Fruit fly (Drosophila melanogaster): ENCODE data around the gene CG4025.

Gene CG4025

dm6 chrX:2107782-2108409 lies 31.1 kb downstream of the CG4025 start (continued):
- TF ChIP-seq topi (GFP tag; optimal IDR thresholded peaks at IDR 0.05) (no peak), eg (GFP tag; IDR thresholded peaks at IDR 0.05) (peak; percentile 90), CG34406 (GFP tag; optimal IDR thresholded peaks at IDR 0.05) (no peak), CG8319 (GFP tag; optimal IDR thresholded peaks at IDR 0.05) (no peak), dsx (GFP tag; optimal IDR thresholded peaks at IDR 0.05; ENCODE audit: poor library complexity, severe bottlenecking) (no peak), CG8632 (GFP tag; optimal IDR thresholded peaks at IDR 0.05) (no peak), CG16779 (tag; optimal IDR thresholded peaks at IDR 0.05) (peak; percentile 23), Sox102F (GFP tag; optimal IDR thresholded peaks at IDR 0.05) (no peak), Ets21C (GFP tag; optimal IDR thresholded peaks at IDR 0.05) (no peak), OdsH (GFP tag; optimal IDR thresholded peaks at IDR 0.05) (peak; percentile 63), CG6792 (GFP tag; optimal IDR thresholded peaks at IDR 0.05) (no peak), achi (GFP tag; optimal IDR thresholded peaks at IDR 0.05) (peak; percentile 49), Smox (GFP tag; optimal IDR thresholded peaks at IDR 0.05) (no peak), CG7368 (GFP tag; optimal IDR thresholded peaks at IDR 0.05) (no peak), vri (GFP tag; optimal IDR thresholded peaks at IDR 0.05) (no peak), CG6163 (GFP tag; IDR thresholded peaks at IDR 0.05) (peak; percentile 84), Lpt (GFP tag; optimal IDR thresholded peaks at IDR 0.05) (peak; percentile 78), lz (GFP tag; optimal IDR thresholded peaks at IDR 0.05) (peak; percentile 10), Blimp-1 (GFP tag; optimal IDR thresholded peaks at IDR 0.05) (no peak), CG6276 (GFP tag; optimal IDR thresholded peaks at IDR 0.05) (peak; percentile 83), Eip78C (GFP tag) (peak; percentile 79), CG3032 (tag; optimal IDR thresholded peaks at IDR 0.05) (no peak), Ets96B (tag; optimal IDR thresholded peaks at IDR 0.05) (no peak), fd85E (GFP tag; optimal IDR thresholded peaks at IDR 0.05) (no peak), CG6808 (GFP tag; optimal IDR thresholded peaks at IDR 0.05) (no peak), CG4318 (GFP tag; optimal IDR thresholded peaks at IDR 0.05) (peak; percentile 70), dac (GFP tag; optimal IDR thresholded peaks at IDR 0.05) (peak; percentile 82), net (GFP tag; optimal IDR thresholded peaks at IDR 0.05) (peak; percentile 67), CG10631 (GFP tag; optimal IDR thresholded peaks at IDR 0.05) (peak; percentile 10), Met (GFP tag; optimal IDR thresholded peaks at IDR 0.05) (peak; percentile 9), Sox15 (GFP tag; optimal IDR thresholded peaks at IDR 0.05) (no peak)

- TF ChIP-seq CG8119 (GFP tag; IDR thresholded peaks at IDR 0.05): no peak
- TF ChIP-seq Hr39 (GFP tag; optimal IDR thresholded peaks at IDR 0.05): no peak
- peak; percentile 30 for TF ChIP-seq svp (GFP tag)
- no peak for TF ChIP-seq Lpt (GFP tag; optimal IDR thresholded peaks at IDR 0.05)
- TF ChIP-seq CG9139 (GFP tag; optimal IDR thresholded peaks at IDR 0.05): no peak
- no peak for TF ChIP-seq CG10631 (GFP tag; optimal IDR thresholded peaks at IDR 0.05)
- no peak for TF ChIP-seq CG8632 (GFP tag; optimal IDR thresholded peaks at IDR 0.05)
- no peak for TF ChIP-seq dsx (GFP tag; optimal IDR thresholded peaks at IDR 0.05; ENCODE audit: poor library complexity, severe bottlenecking)
- peak; percentile 71 for TF ChIP-seq CG15336 (GFP tag; IDR thresholded peaks at IDR 0.05)
- TF ChIP-seq Sox15 (GFP tag; optimal IDR thresholded peaks at IDR 0.05): no peak
- no peak for TF ChIP-seq CG6808 (GFP tag; optimal IDR thresholded peaks at IDR 0.05)
- no peak for TF ChIP-seq Ets21C (GFP tag; optimal IDR thresholded peaks at IDR 0.05)
- peak; percentile 74 for TF ChIP-seq CG11294 (GFP tag; IDR thresholded peaks at IDR 0.05)
- TF ChIP-seq CG34406 (GFP tag; optimal IDR thresholded peaks at IDR 0.05): no peak
- no peak for TF ChIP-seq Met (GFP tag; optimal IDR thresholded peaks at IDR 0.05)
- no peak for TF ChIP-seq CG11762 (GFP tag; optimal IDR thresholded peaks at IDR 0.05; ENCODE audit: insufficient read depth)
- TF ChIP-seq CG6854 (GFP tag; optimal IDR thresholded peaks at IDR 0.05): no peak
- TF ChIP-seq fd59A (GFP tag; optimal IDR thresholded peaks at IDR 0.05): no peak
- TF ChIP-seq net (GFP tag; optimal IDR thresholded peaks at IDR 0.05): no peak
- TF ChIP-seq Gug (GFP tag; IDR thresholded peaks at IDR 0.05): peak; percentile 45
- TF ChIP-seq acj6 (GFP tag; optimal IDR thresholded peaks at IDR 0.05): peak; percentile 14
- no peak for TF ChIP-seq Smox (GFP tag; optimal IDR thresholded peaks at IDR 0.05)
- TF ChIP-seq CG11902 (GFP tag; optimal IDR thresholded peaks at IDR 0.05): no peak
- no peak for TF ChIP-seq CG3919 (GFP tag; optimal IDR thresholded peaks at IDR 0.05)
- peak; percentile 47 for TF ChIP-seq Eip78C (GFP tag)
- TF ChIP-seq CG32006 (GFP tag; optimal IDR thresholded peaks at IDR 0.05): no peak
- peak; percentile 9 for TF ChIP-seq topi (GFP tag; optimal IDR thresholded peaks at IDR 0.05)
- TF ChIP-seq Blimp-1 (GFP tag; optimal IDR thresholded peaks at IDR 0.05): no peak
- TF ChIP-seq dac (GFP tag; optimal IDR thresholded peaks at IDR 0.05): no peak
- peak; percentile 75 for TF ChIP-seq CG6163 (GFP tag; IDR thresholded peaks at IDR 0.05)
- TF ChIP-seq cyc (GFP tag; optimal IDR thresholded peaks at IDR 0.05): peak; percentile 9
- TF ChIP-seq eg (GFP tag; IDR thresholded peaks at IDR 0.05): peak; percentile 64; the same call in 2 of the 3 replicates
Measured at dm6 chrX:2108639-2109038, 31.9 kb downstream of the CG4025 start.
